Worm (Caenorhabditis elegans) whole organism, L2 larva: Measurements from ENCODE around the gene irld-26.

ENCODE experiments used
- C34F6.9 ChIP-seq: fragments of 150-350 bp; optimal IDR thresholded peaks from 2 replicates; lab custom pipeline; 2014; ENCODE audit warnings: missing biosample characterization, missing genetic modification characterization
- F13H6.1 ChIP-seq: sonication (generic microtip); optimal IDR thresholded peaks from 2 replicates; lab custom pipeline; 2016; ENCODE audit warnings: missing genetic modification characterization, missing compliant biosample characterization
- Y55F3AM.14 ChIP-seq: fragments of 200-800 bp; sonication (Bioruptor generic); optimal IDR thresholded peaks from 2 replicates; lab custom pipeline; 2018; ENCODE audit warnings: mild to moderate bottlenecking, missing genetic modification characterization, missing compliant biosample characterization
- ZK546.5 ChIP-seq: sonication (generic microtip); optimal IDR thresholded peaks from 2 replicates; lab custom pipeline; 2017; ENCODE audit warnings: missing biosample characterization, missing genetic modification characterization
- aly-2 ChIP-seq: fragments of 150-350 bp; optimal IDR thresholded peaks from 2 replicates; lab custom pipeline; 2014; ENCODE audit warnings: missing biosample characterization, missing genetic modification characterization
- ama-1 ChIP-seq: fragments of 150-350 bp; optimal IDR thresholded peaks from 2 replicates; lab custom pipeline; 2018; ENCODE audit warnings: inconsistent platforms
- ceh-16 ChIP-seq: fragments of 150-350 bp; optimal IDR thresholded peaks from 2 replicates; lab custom pipeline; 2014; ENCODE audit warnings: missing biosample characterization, missing genetic modification characterization
- ceh-82 ChIP-seq: fragments of 150-350 bp; optimal IDR thresholded peaks from 2 replicates; lab custom pipeline; 2014; ENCODE audit warnings: missing biosample characterization, missing genetic modification characterization
- crh-2 ChIP-seq: sonication (generic microtip); optimal IDR thresholded peaks from 2 replicates; lab custom pipeline; 2017; ENCODE audit warnings: missing biosample characterization, missing genetic modification characterization
- egl-27 ChIP-seq: sonication (generic microtip); optimal IDR thresholded peaks from 3 replicates; lab custom pipeline; 2017; ENCODE audit warnings: missing biosample characterization, missing genetic modification reagents, missing genetic modification characterization
- elt-1 ChIP-seq: fragments of 150-350 bp; optimal IDR thresholded peaks from 2 replicates; lab custom pipeline; 2014; ENCODE audit warnings: missing biosample characterization, missing genetic modification characterization
- fos-1 ChIP-seq: fragments of 150-350 bp; optimal IDR thresholded peaks from 2 replicates; lab custom pipeline; 2014; ENCODE audit warnings: missing biosample characterization, missing genetic modification characterization
- gmeb-1 ChIP-seq: fragments of 150-350 bp; optimal IDR thresholded peaks from 2 replicates; lab custom pipeline; 2014; ENCODE audit warnings: missing biosample characterization, missing genetic modification characterization
- lin-11 ChIP-seq: fragments of 150-350 bp; sonication (generic microtip); optimal IDR thresholded peaks from 2 replicates; lab custom pipeline; 2014; ENCODE audit warnings: missing biosample characterization, missing genetic modification characterization, inconsistent platforms, mixed read lengths
- lin-39 ChIP-seq: fragments of 150-350 bp; optimal IDR thresholded peaks from 2 replicates; lab custom pipeline; 2014; ENCODE audit warnings: missing biosample characterization, missing genetic modification reagents, missing genetic modification characterization
- lsy-2 ChIP-seq, 2 experiments: fragments of 150-350 bp in 1 of 2; sonication (generic microtip) in 1 of 2; optimal IDR thresholded peaks; 2 replicates each; lab custom pipeline; 2014 to 2017; ENCODE audit warnings: missing biosample characterization in 2 of 2, missing genetic modification characterization in 2 of 2
- mdl-1 ChIP-seq, 2 experiments: fragments of 150-350 bp in 1 of 2; sonication (generic microtip) in 1 of 2; optimal IDR thresholded peaks; 2 replicates each; lab custom pipeline; 2017; ENCODE audit warnings: missing biosample characterization in 2 of 2, missing genetic modification characterization in 2 of 2
- nhr-10 ChIP-seq: sonication (generic microtip); optimal IDR thresholded peaks from 2 replicates; lab custom pipeline; 2017; ENCODE audit warnings: missing biosample characterization, missing genetic modification characterization
- nhr-11 ChIP-seq: fragments of 150-350 bp; optimal IDR thresholded peaks from 2 replicates; lab custom pipeline; 2014; ENCODE audit warnings: missing biosample characterization, missing genetic modification characterization
- nhr-12 ChIP-seq: fragments of 150-350 bp; optimal IDR thresholded peaks from 2 replicates; lab custom pipeline; 2014; ENCODE audit warnings: missing biosample characterization, missing genetic modification characterization
- nhr-129 ChIP-seq: fragments of 150-350 bp; optimal IDR thresholded peaks from 2 replicates; lab custom pipeline; 2014; ENCODE audit warnings: missing biosample characterization, missing genetic modification characterization
- nhr-23 ChIP-seq: fragments of 150-350 bp; optimal IDR thresholded peaks from 2 replicates; lab custom pipeline; 2014; ENCODE audit warnings: missing biosample characterization, missing genetic modification reagents, missing genetic modification characterization
- nhr-237 ChIP-seq: fragments of 150-350 bp; optimal IDR thresholded peaks from 2 replicates; lab custom pipeline; 2014; ENCODE audit warnings: missing biosample characterization, missing genetic modification characterization
- nhr-25 ChIP-seq: fragments of 150-350 bp; sonication (generic microtip); optimal IDR thresholded peaks from 3 replicates; lab custom pipeline; 2014; ENCODE audit warnings: missing biosample characterization, missing genetic modification characterization
- nhr-77 ChIP-seq: fragments of 150-350 bp; optimal IDR thresholded peaks from 2 replicates; lab custom pipeline; 2014; ENCODE audit warnings: missing biosample characterization, missing genetic modification characterization
- sem-4 ChIP-seq: fragments of 150-350 bp; optimal IDR thresholded peaks from 2 replicates; lab custom pipeline; 2014; ENCODE audit warnings: missing biosample characterization, missing genetic modification reagents, missing genetic modification characterization
- skn-1 ChIP-seq: sonication (generic microtip); optimal IDR thresholded peaks from 2 replicates; lab custom pipeline; 2017; ENCODE audit warnings: missing biosample characterization, missing genetic modification characterization
- sma-3 ChIP-seq: sonication (generic microtip); optimal IDR thresholded peaks from 2 replicates; lab custom pipeline; 2016; ENCODE audit warnings: missing genetic modification reagents, missing genetic modification characterization, missing compliant biosample characterization
- sma-9 ChIP-seq, 2 experiments: fragments of 150-350 bp in 1 of 2; sonication (generic microtip) in 1 of 2; optimal IDR thresholded peaks; 2 replicates each; lab custom pipeline; 2014 to 2016; ENCODE audit warnings: missing genetic modification characterization in 2 of 2, mild to moderate bottlenecking in 1 of 2, missing biosample characterization in 1 of 2, missing compliant biosample characterization in 1 of 2, missing genetic modification reagents in 1 of 2, moderate library complexity in 1 of 2
- snpc-4 ChIP-seq: fragments of 150-350 bp; optimal IDR thresholded peaks from 2 replicates; lab custom pipeline; 2014; ENCODE audit warnings: missing biosample characterization, missing genetic modification characterization
- unc-39 ChIP-seq: fragments of 150-350 bp; optimal IDR thresholded peaks from 2 replicates; lab custom pipeline; 2014; ENCODE audit warnings: missing biosample characterization, missing genetic modification characterization
- unc-55 ChIP-seq: fragments of 150-350 bp; sonication (generic microtip); optimal IDR thresholded peaks from 3 replicates; lab custom pipeline; 2014; ENCODE audit warnings: missing biosample characterization, missing genetic modification reagents, missing genetic modification characterization
- unc-62 ChIP-seq: fragments of 150-350 bp; optimal IDR thresholded peaks from 2 replicates; lab custom pipeline; 2014; ENCODE audit warnings: missing biosample characterization, missing genetic modification reagents, missing genetic modification characterization
- zag-1 ChIP-seq: fragments of 150-350 bp; optimal IDR thresholded peaks from 2 replicates; lab custom pipeline; 2014; ENCODE audit warnings: missing biosample characterization, missing genetic modification characterization
- ztf-4 ChIP-seq: fragments of 150-350 bp; optimal IDR thresholded peaks from 2 replicates; lab custom pipeline; 2014; ENCODE audit warnings: missing biosample characterization, missing genetic modification characterization

irld-26 gene

DNA sequence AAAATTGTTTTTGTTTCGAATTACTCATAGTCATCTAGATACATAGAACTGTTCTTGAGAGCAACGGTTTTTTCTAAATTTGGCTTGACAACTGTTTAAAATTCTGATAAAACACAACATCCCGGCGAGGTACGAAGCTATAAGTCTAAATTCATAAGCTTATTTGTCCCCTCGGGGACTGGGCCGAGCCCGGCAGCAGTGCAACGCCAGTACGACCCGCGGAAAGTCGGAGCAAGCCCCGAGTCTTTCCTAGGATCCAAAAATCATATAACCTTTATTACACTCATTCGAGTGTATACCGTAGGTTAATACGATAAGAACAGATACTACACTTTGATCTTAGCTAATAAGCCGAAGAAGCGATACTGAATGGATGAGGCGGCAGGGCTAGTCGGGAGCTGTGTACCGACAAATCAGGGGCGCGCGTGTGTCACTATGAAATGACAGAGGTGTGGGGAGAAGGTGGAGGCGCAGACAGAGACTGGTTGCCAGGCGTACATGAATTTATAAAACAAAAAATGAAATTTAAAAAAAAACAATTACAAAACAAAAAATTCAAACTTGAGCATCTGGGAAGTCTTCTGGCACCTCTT lies 20.6 kb downstream of the irld-26 start:
- TF ChIP-seq nhr-129 (tag; lab: Kevin White, UChicago) (no peak), snpc-4 (tag; lab: Kevin White, UChicago) (peak; percentile 21), nhr-12 (tag; lab: Kevin White, UChicago) (no peak), sma-9 (GFP tag; optimal IDR thresholded peaks at IDR 0.05; lab: Kevin White, UChicago) (peak; percentile 1), sma-9 (tag; optimal IDR thresholded peaks at IDR 0.05; lab: Kevin White, UChicago) (no peak), lsy-2 (tag; optimal IDR thresholded peaks at IDR 0.05; lab: Kevin White, UChicago) (no peak)
- TF ChIP-seq, all 48 proteins: peak for 2

DNA sequence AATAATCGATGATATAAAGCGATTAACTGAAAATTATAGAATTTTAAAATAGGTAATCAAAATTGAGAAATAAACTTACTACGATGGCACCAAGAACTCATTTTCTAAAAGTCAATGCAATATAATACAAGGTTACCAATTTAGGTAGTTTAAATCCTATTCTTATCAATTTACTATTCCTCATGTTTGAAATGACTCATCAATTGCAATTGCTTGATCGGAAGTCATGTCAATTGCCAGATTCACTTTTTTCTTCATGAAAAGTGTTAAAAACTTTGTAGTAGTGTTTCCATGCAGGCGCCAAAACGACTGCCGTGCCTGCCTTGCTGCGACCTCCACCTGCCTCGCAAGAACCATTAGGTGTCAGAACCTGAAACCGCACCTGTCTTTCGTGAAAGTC lies 21.6 kb downstream of the irld-26 start, which contains the start of gene F11A5.13:
Gene F11A5.13 (minus strand): TSS at position 101 of the 400 bp plus-strand sequence.
- no peak for TF ChIP-seq nhr-11
- no peak for TF ChIP-seq elt-1 (tag; lab: Kevin White, UChicago)
- TF ChIP-seq sem-4 (tag; lab: Kevin White, UChicago) = no peak
- no peak for TF ChIP-seq crh-2 (tag; lab: Kevin White, UChicago)
- no peak for TF ChIP-seq lin-39 (tag; lab: Kevin White, UChicago)
- TF ChIP-seq nhr-129 (tag; lab: Kevin White, UChicago) = no peak
- no peak for TF ChIP-seq ama-1 (lab: Kevin White, UChicago)
- TF ChIP-seq nhr-23 (tag; lab: Kevin White, UChicago) = no peak
- no peak for TF ChIP-seq sma-3 (GFP tag; lab: Kevin White, UChicago)
- TF ChIP-seq mdl-1 (tag; optimal IDR thresholded peaks at IDR 0.05; lab: Kevin White, UChicago) = no peak
- no peak for TF ChIP-seq F13H6.1 (tag; lab: Kevin White, UChicago)
- no peak for TF ChIP-seq egl-27 (tag; lab: Kevin White, UChicago)
- no peak for TF ChIP-seq skn-1 (tag; lab: Kevin White, UChicago)
- no peak for TF ChIP-seq aly-2 (tag; lab: Kevin White, UChicago)
- no peak for TF ChIP-seq ceh-82 (tag; lab: Kevin White, UChicago)
- no peak for TF ChIP-seq ceh-16 (tag; lab: Kevin White, UChicago)
- no peak for TF ChIP-seq nhr-25
- TF ChIP-seq zag-1 (tag; lab: Kevin White, UChicago) = no peak
- no peak for TF ChIP-seq nhr-77 (tag; lab: Kevin White, UChicago)
- TF ChIP-seq lsy-2 (tag; optimal IDR thresholded peaks at IDR 0.05; lab: Kevin White, UChicago) = no peak

DNA sequence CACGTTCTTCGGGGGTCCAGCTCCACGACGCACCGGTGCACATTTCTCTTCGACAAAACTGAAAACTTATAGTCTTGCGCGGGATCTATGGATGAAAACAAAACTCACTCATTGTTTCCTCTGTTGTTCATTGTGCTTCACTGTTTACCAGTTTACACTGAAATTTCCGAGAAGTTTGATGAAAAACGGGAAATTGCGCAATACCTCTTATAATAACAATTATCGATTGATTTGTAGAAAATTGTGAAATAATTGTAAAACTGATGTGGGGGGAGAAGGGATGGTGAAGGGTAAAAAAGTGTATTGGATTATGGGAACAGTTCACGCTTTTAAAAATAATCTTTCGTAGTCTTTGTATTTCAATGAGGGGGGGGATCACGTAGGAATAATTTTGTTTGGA lies 24.5 kb downstream of the irld-26 start:
- TF ChIP-seq Y55F3AM.14 (GFP tag; lab: Kevin White, UChicago) = no peak
- TF ChIP-seq ceh-16 (tag; lab: Kevin White, UChicago) = no peak
- TF ChIP-seq C34F6.9 (tag; lab: Kevin White, UChicago) = no peak
- TF ChIP-seq ztf-4 (tag; lab: Kevin White, UChicago) = no peak
- TF ChIP-seq nhr-10 = no peak
- no peak for TF ChIP-seq nhr-11
- no peak for TF ChIP-seq elt-1 (tag; lab: Kevin White, UChicago)
- no peak for TF ChIP-seq unc-62
- TF ChIP-seq unc-39 (tag; lab: Kevin White, UChicago) = no peak
- TF ChIP-seq unc-55 = no peak
- TF ChIP-seq gmeb-1 (tag; lab: Kevin White, UChicago) = no peak
- TF ChIP-seq zag-1 (tag; lab: Kevin White, UChicago) = no peak

DNA sequence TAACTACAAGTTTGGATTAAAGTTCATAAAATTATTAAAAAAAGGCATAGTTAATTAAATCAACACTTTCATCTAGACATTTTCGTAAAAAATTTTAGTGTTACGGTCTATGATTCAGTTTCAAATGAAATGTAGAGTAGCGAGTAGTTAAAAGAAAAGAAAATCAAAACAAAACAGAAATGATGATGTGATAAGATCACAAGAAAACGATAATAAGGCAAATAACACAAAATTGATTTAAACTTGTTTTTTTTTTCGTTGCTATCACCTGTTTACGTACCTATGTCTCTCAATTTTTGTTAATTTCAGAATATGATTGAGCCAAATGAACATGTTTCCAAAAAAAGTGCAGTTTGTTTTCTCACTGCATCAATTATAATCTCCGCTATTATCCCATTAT lies 24.9 kb downstream of the irld-26 start, which contains the start of the genes F21H7.2 and F21H7.12:
Gene F21H7.2 (minus strand): TSS at position 101 of the 400 bp plus-strand sequence.
Gene F21H7.12 (plus strand): TSS at position 270 of the 400 bp plus-strand sequence.
- TF ChIP-seq nhr-77 (tag; lab: Kevin White, UChicago) (no peak), ZK546.5 (tag; lab: Kevin White, UChicago) (no peak), fos-1 (tag; lab: Kevin White, UChicago) (no peak), ceh-82 (tag; lab: Kevin White, UChicago) (no peak), sem-4 (tag; lab: Kevin White, UChicago) (no peak), nhr-10 (no peak), F13H6.1 (tag; lab: Kevin White, UChicago) (no peak), snpc-4 (tag; lab: Kevin White, UChicago) (no peak), unc-39 (tag; lab: Kevin White, UChicago) (no peak), nhr-237 (no peak), lin-11 (tag; lab: Kevin White, UChicago) (no peak), unc-62 (no peak)
